Worm (Caenorhabditis elegans): Measurements from ENCODE around the gene psme-3.

DNA sequence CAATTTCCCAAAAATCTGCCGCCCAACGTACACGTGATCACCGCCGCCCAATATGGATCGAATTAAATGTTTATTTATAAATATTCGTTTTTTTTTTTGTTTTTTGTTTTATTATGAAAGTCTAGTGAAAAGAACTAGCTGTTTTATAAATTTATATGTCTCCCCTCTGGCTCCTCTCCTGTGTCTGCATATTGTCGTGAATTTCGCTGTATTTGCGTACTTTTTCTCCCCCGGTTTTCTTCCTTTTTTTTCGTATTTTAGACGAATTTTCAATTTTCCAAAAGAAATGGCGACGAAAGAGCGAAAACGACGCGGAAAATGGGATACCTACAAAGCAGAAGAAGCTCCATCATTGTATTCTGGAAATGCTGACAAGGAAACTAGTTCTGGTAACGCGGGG, 41.5 kb upstream of the psme-3 start, which contains the start of gene xpb-1:
- TF ChIP-seq egl-5 (tag; optimal IDR thresholded peaks at IDR 0.05) (no peak), ama-1 (optimal IDR thresholded peaks at IDR 0.05) (no peak), pha-4 (tag; optimal IDR thresholded peaks at IDR 0.05) (peak; percentile 13)
